Fruit fly (Drosophila melanogaster) whole organism, prepupa: Measurements from ENCODE around the gene moody.

Experiments
- Blimp-1 ChIP-seq: fragments of 200-800 bp; sonication (Bioruptor generic); optimal IDR thresholded peaks from 3 replicates; lab custom pipeline; 2017; ENCODE audit warnings: missing biosample characterization, missing genetic modification characterization, mild to moderate bottlenecking, moderate library complexity, missing genetic modification reagents
- CG10631 ChIP-seq: fragments of 200-800 bp; sonication (Bioruptor generic); optimal IDR thresholded peaks from 2 replicates; lab custom pipeline; 2016; ENCODE audit warnings: missing biosample characterization, missing genetic modification characterization
- CG10669 ChIP-seq: fragments of 200-800 bp; sonication (Bioruptor generic); optimal IDR thresholded peaks from 3 replicates; lab custom pipeline; 2018; ENCODE audit warnings: missing biosample characterization, mild to moderate bottlenecking, missing genetic modification characterization, moderate library complexity
- CG11294 ChIP-seq: fragments of 200-800 bp; sonication (Bioruptor generic); IDR thresholded peaks from 2 replicates; pipeline ENCODE4 v1.3.6; 2022; ENCODE audit warnings: missing biosample characterization, missing genetic modification characterization
- CG11762 ChIP-seq: fragments of 200-800 bp; sonication (Bioruptor generic); optimal IDR thresholded peaks from 3 replicates; lab custom pipeline; 2016; ENCODE audit warnings: missing biosample characterization, missing genetic modification characterization; ENCODE audit not compliant: insufficient read depth
- CG11902 ChIP-seq: fragments of 200-800 bp; sonication (Bioruptor generic); optimal IDR thresholded peaks from 3 replicates; lab custom pipeline; 2016; ENCODE audit warnings: missing biosample characterization, missing genetic modification characterization
- CG15336 ChIP-seq: fragments of 200-800 bp; sonication (Bioruptor generic); IDR thresholded peaks from 2 replicates; pipeline ENCODE4 v1.3.6; 2022; ENCODE audit warnings: missing biosample characterization, missing genetic modification characterization
- CG16779 ChIP-seq: fragments of 200-800 bp; sonication (Bioruptor generic); optimal IDR thresholded peaks from 3 replicates; lab custom pipeline; 2017; ENCODE audit warnings: missing biosample characterization, mild to moderate bottlenecking, missing genetic modification characterization
- CG3032 ChIP-seq: fragments of 200-800 bp; optimal IDR thresholded peaks from 2 replicates; lab custom pipeline; 2019; ENCODE audit warnings: missing biosample characterization, mild to moderate bottlenecking, missing genetic modification characterization, moderate library complexity
- CG32006 ChIP-seq: fragments of 200-800 bp; sonication (Bioruptor generic); optimal IDR thresholded peaks from 3 replicates; lab custom pipeline; 2017; ENCODE audit warnings: missing biosample characterization, mild to moderate bottlenecking, missing genetic modification characterization
- CG34406 ChIP-seq: fragments of 200-800 bp; sonication (Bioruptor generic); optimal IDR thresholded peaks from 3 replicates; lab custom pipeline; 2016; ENCODE audit warnings: missing biosample characterization, missing genetic modification characterization
- CG3919 ChIP-seq: fragments of 200-800 bp; sonication (Bioruptor generic); optimal IDR thresholded peaks from 3 replicates; lab custom pipeline; 2016; ENCODE audit warnings: missing biosample characterization, missing genetic modification characterization
- CG4318 ChIP-seq: fragments of 200-800 bp; sonication (Bioruptor generic); optimal IDR thresholded peaks from 3 replicates; lab custom pipeline; 2017; ENCODE audit warnings: missing biosample characterization, mild to moderate bottlenecking, missing genetic modification characterization
- CG6163 ChIP-seq: fragments of 200-800 bp; sonication (Bioruptor generic); IDR thresholded peaks from 3 replicates; pipeline ENCODE4 v1.3.6; 2022; ENCODE audit warnings: missing biosample characterization, missing genetic modification characterization
- CG6276 ChIP-seq: fragments of 200-800 bp; sonication (Bioruptor generic); optimal IDR thresholded peaks from 2 replicates; lab custom pipeline; 2017; ENCODE audit warnings: missing biosample characterization, mild to moderate bottlenecking, missing genetic modification characterization
- CG6792 ChIP-seq: fragments of 200-800 bp; sonication (Bioruptor generic); optimal IDR thresholded peaks from 3 replicates; lab custom pipeline; 2016; ENCODE audit warnings: missing biosample characterization, missing genetic modification characterization
- CG6854 ChIP-seq: fragments of 200-800 bp; sonication (Bioruptor generic); optimal IDR thresholded peaks from 2 replicates; lab custom pipeline; 2017; ENCODE audit warnings: missing biosample characterization, mild to moderate bottlenecking, missing genetic modification characterization
- CG7368 ChIP-seq: fragments of 200-800 bp; sonication (Bioruptor generic); optimal IDR thresholded peaks from 3 replicates; lab custom pipeline; 2016; ENCODE audit warnings: missing biosample characterization, missing genetic modification characterization
- CG8119 ChIP-seq: fragments of 200-800 bp; sonication (Bioruptor generic); IDR thresholded peaks from 3 replicates; pipeline ENCODE4 v1.3.6; 2022; ENCODE audit warnings: missing biosample characterization, missing genetic modification characterization
- CG8319 ChIP-seq: fragments of 200-800 bp; sonication (Bioruptor generic); optimal IDR thresholded peaks from 3 replicates; lab custom pipeline; 2016; ENCODE audit warnings: missing biosample characterization, missing genetic modification characterization
- Eip75B ChIP-seq: fragments of 200-800 bp; sonication (Bioruptor generic); optimal IDR thresholded peaks from 3 replicates; lab custom pipeline; 2016; ENCODE audit warnings: missing biosample characterization, missing genetic modification characterization
- Eip78C ChIP-seq: fragments of 200-800 bp; sonication (Bioruptor generic); peaks from one replicate; lab custom pipeline; 2016; ENCODE audit warnings: missing biosample characterization, missing genetic modification characterization
- Eip93F ChIP-seq: fragments of 200-800 bp; sonication (Bioruptor generic); optimal IDR thresholded peaks from 2 replicates; lab custom pipeline; 2016; ENCODE audit warnings: missing biosample characterization, mild to moderate bottlenecking, missing genetic modification characterization
- Ets21C ChIP-seq: fragments of 200-800 bp; sonication (Bioruptor generic); optimal IDR thresholded peaks from 3 replicates; lab custom pipeline; 2016; ENCODE audit warnings: missing biosample characterization, missing genetic modification characterization
- Ets96B ChIP-seq: fragments of 200-800 bp; optimal IDR thresholded peaks from 2 replicates; lab custom pipeline; 2019; ENCODE audit warnings: missing biosample characterization, mild to moderate bottlenecking, missing genetic modification characterization, moderate library complexity
- Gug ChIP-seq: fragments of 200-800 bp; sonication (Bioruptor generic); IDR thresholded peaks from 2 replicates; pipeline ENCODE4 v1.3.6; 2022; ENCODE audit warnings: missing biosample characterization, missing genetic modification characterization
- Hr38 ChIP-seq: sonication (Bioruptor generic); optimal IDR thresholded peaks from 2 replicates; lab custom pipeline; 2016; ENCODE audit warnings: missing biosample characterization, missing genetic modification characterization
- Hr39 ChIP-seq: fragments of 200-800 bp; sonication (Bioruptor generic); optimal IDR thresholded peaks from 2 replicates; lab custom pipeline; 2016; ENCODE audit warnings: missing biosample characterization, missing genetic modification characterization
- Hr4 ChIP-seq: fragments of 200-800 bp; sonication (Bioruptor generic); optimal IDR thresholded peaks from 3 replicates; lab custom pipeline; 2016; ENCODE audit warnings: missing biosample characterization, missing genetic modification characterization
- Lpt ChIP-seq: fragments of 200-800 bp; sonication (Bioruptor generic); optimal IDR thresholded peaks from 3 replicates; lab custom pipeline; 2016; ENCODE audit warnings: missing biosample characterization, missing genetic modification characterization
- OdsH ChIP-seq: fragments of 200-800 bp; sonication (Bioruptor generic); optimal IDR thresholded peaks from 3 replicates; lab custom pipeline; 2016; ENCODE audit warnings: missing biosample characterization, missing genetic modification characterization
- Sox102F ChIP-seq: fragments of 200-800 bp; sonication (Bioruptor generic); optimal IDR thresholded peaks from 2 replicates; lab custom pipeline; 2016; ENCODE audit warnings: missing biosample characterization, mild to moderate bottlenecking, missing genetic modification characterization
- Sox14 ChIP-seq: fragments of 200-800 bp; sonication (Bioruptor generic); optimal IDR thresholded peaks from 3 replicates; lab custom pipeline; 2016; ENCODE audit warnings: missing biosample characterization, missing genetic modification characterization
- Sox15 ChIP-seq: fragments of 200-800 bp; sonication (Bioruptor generic); optimal IDR thresholded peaks from 3 replicates; lab custom pipeline; 2016; ENCODE audit warnings: missing biosample characterization, missing genetic modification characterization
- achi ChIP-seq: fragments of 200-800 bp; sonication (Bioruptor generic); optimal IDR thresholded peaks from 3 replicates; lab custom pipeline; 2016; ENCODE audit warnings: missing biosample characterization, missing genetic modification characterization
- acj6 ChIP-seq: fragments of 200-800 bp; sonication (Bioruptor generic); optimal IDR thresholded peaks from 3 replicates; lab custom pipeline; 2016; ENCODE audit warnings: missing biosample characterization, missing genetic modification characterization
- dac ChIP-seq: fragments of 200-800 bp; sonication (Bioruptor generic); optimal IDR thresholded peaks from 2 replicates; lab custom pipeline; 2017; ENCODE audit warnings: missing biosample characterization, mild to moderate bottlenecking, missing genetic modification characterization
- dsx ChIP-seq: fragments of 200-800 bp; optimal IDR thresholded peaks from 3 replicates; lab custom pipeline; 2019; ENCODE audit warnings: missing biosample characterization, mild to moderate bottlenecking, missing genetic modification characterization, moderate library complexity; ENCODE audit not compliant: poor library complexity, severe bottlenecking
- eg ChIP-seq: fragments of 200-800 bp; sonication (Bioruptor generic); IDR thresholded peaks from 3 replicates; pipeline ENCODE4 v1.3.6; 2022; ENCODE audit warnings: missing biosample characterization, missing genetic modification characterization
- esn ChIP-seq: fragments of 200-800 bp; sonication (Bioruptor generic); optimal IDR thresholded peaks from 2 replicates; lab custom pipeline; 2016; ENCODE audit warnings: missing biosample characterization, mild to moderate bottlenecking, missing genetic modification characterization, moderate library complexity
- fd85E ChIP-seq: fragments of 200-800 bp; sonication (Bioruptor generic); optimal IDR thresholded peaks from 3 replicates; lab custom pipeline; 2016; ENCODE audit warnings: missing biosample characterization, missing genetic modification characterization
- net ChIP-seq: fragments of 200-800 bp; sonication (Bioruptor generic); optimal IDR thresholded peaks from 3 replicates; lab custom pipeline; 2016; ENCODE audit warnings: missing biosample characterization, missing genetic modification characterization
- pdm3 ChIP-seq: fragments of 200-800 bp; sonication (Bioruptor generic); optimal IDR thresholded peaks from 3 replicates; lab custom pipeline; 2016; ENCODE audit warnings: missing biosample characterization, missing genetic modification characterization
- spab ChIP-seq: fragments of 200-800 bp; sonication (Bioruptor generic); optimal IDR thresholded peaks from 2 replicates; lab custom pipeline; 2017; ENCODE audit warnings: missing biosample characterization, mild to moderate bottlenecking, missing genetic modification characterization, missing genetic modification reagents
- svp ChIP-seq: fragments of 200-800 bp; sonication (Bioruptor generic); peaks from one replicate; lab custom pipeline; 2016; ENCODE audit warnings: missing biosample characterization, missing genetic modification characterization

moody gene

dm6 chrX:2088798-2089197, 38.9 kb upstream of the moody start (continued):
- no peak for TF ChIP-seq CG11762 (GFP tag; lab: Kevin White, UChicago)
- no peak for TF ChIP-seq esn (GFP tag; lab: Kevin White, UChicago)
- no peak for TF ChIP-seq CG7368 (GFP tag; lab: Kevin White, UChicago)
- TF ChIP-seq, all 60 proteins: peak for 7

dm6 chrX:2087501-2087900, 37.6 kb upstream of the moody start:
- no peak for TF ChIP-seq Blimp-1
- TF ChIP-seq CG8119, result peak; percentile 86
- peak; percentile 16 for TF ChIP-seq Sox14
- TF ChIP-seq svp, result peak; percentile 73
- TF ChIP-seq fd85E (GFP tag; lab: Kevin White, UChicago), result no peak
- TF ChIP-seq Hr39 (GFP tag; lab: Kevin White, UChicago), result peak; percentile 37
- TF ChIP-seq Lpt (GFP tag; lab: Kevin White, UChicago), result peak; percentile 69
- TF ChIP-seq CG16779 (tag; lab: Kevin White, UChicago), result no peak
- TF ChIP-seq CG11902 (GFP tag; lab: Kevin White, UChicago), result no peak
- TF ChIP-seq CG32006 (GFP tag; lab: Kevin White, UChicago), result peak; percentile 76
- no peak for TF ChIP-seq CG6854
- peak; percentile 58 for TF ChIP-seq net (GFP tag; lab: Kevin White, UChicago)
- TF ChIP-seq Hr38 (GFP tag; lab: Kevin White, UChicago), result no peak
- peak; percentile 82 for TF ChIP-seq CG11294
- peak; percentile 79 for TF ChIP-seq CG6163 (GFP tag; lab: Robert Waterston, UW)
- peak; percentile 81 for TF ChIP-seq Hr4 (GFP tag; lab: Kevin White, UChicago)
- no peak for TF ChIP-seq CG6792 (GFP tag; lab: Kevin White, UChicago)
- peak; percentile 46 for TF ChIP-seq OdsH (GFP tag; lab: Kevin White, UChicago)
- TF ChIP-seq CG10631, result peak; percentile 42
- TF ChIP-seq achi (GFP tag; lab: Kevin White, UChicago), result peak; percentile 64
- TF ChIP-seq CG3032, result no peak
- TF ChIP-seq Gug, result peak; percentile 75
- TF ChIP-seq pdm3 (GFP tag; lab: Kevin White, UChicago), result peak; percentile 49
- no peak for TF ChIP-seq Eip75B (GFP tag; lab: Kevin White, UChicago)
- TF ChIP-seq CG15336 (GFP tag; lab: Robert Waterston, UW), result peak; percentile 89
- TF ChIP-seq Sox102F (GFP tag; lab: Kevin White, UChicago), result no peak
- no peak for TF ChIP-seq spab (GFP tag; lab: Kevin White, UChicago)
- no peak for TF ChIP-seq CG8319 (GFP tag; lab: Kevin White, UChicago)
- peak; percentile 58 for TF ChIP-seq CG3919
- TF ChIP-seq CG10669 (GFP tag; lab: Kevin White, UChicago), result no peak
- no peak for TF ChIP-seq dsx
- peak; percentile 81 for TF ChIP-seq CG6276 (GFP tag; lab: Kevin White, UChicago)
- no peak for TF ChIP-seq Sox15
- peak; percentile 2 for TF ChIP-seq esn (GFP tag; lab: Kevin White, UChicago)
- peak; percentile 92 for TF ChIP-seq eg (GFP tag; lab: Robert Waterston, UW)
- no peak for TF ChIP-seq acj6 (GFP tag; lab: Kevin White, UChicago)
- no peak for TF ChIP-seq Ets21C (GFP tag; lab: Kevin White, UChicago)
- no peak for TF ChIP-seq CG34406 (GFP tag; lab: Kevin White, UChicago)
- no peak for TF ChIP-seq CG11762 (GFP tag; lab: Kevin White, UChicago)
- TF ChIP-seq dac (GFP tag; lab: Kevin White, UChicago), result peak; percentile 73
- peak; percentile 82 for TF ChIP-seq Eip78C (GFP tag; lab: Kevin White, UChicago)
- TF ChIP-seq CG4318, result peak; percentile 63
- TF ChIP-seq Ets96B (tag; lab: Kevin White, UChicago), result no peak
- no peak for TF ChIP-seq Eip93F (GFP tag; lab: Kevin White, UChicago)
